Fruit fly (Drosophila melanogaster): ENCODE data around the gene Wee1.

Wee1 gene

DNA sequence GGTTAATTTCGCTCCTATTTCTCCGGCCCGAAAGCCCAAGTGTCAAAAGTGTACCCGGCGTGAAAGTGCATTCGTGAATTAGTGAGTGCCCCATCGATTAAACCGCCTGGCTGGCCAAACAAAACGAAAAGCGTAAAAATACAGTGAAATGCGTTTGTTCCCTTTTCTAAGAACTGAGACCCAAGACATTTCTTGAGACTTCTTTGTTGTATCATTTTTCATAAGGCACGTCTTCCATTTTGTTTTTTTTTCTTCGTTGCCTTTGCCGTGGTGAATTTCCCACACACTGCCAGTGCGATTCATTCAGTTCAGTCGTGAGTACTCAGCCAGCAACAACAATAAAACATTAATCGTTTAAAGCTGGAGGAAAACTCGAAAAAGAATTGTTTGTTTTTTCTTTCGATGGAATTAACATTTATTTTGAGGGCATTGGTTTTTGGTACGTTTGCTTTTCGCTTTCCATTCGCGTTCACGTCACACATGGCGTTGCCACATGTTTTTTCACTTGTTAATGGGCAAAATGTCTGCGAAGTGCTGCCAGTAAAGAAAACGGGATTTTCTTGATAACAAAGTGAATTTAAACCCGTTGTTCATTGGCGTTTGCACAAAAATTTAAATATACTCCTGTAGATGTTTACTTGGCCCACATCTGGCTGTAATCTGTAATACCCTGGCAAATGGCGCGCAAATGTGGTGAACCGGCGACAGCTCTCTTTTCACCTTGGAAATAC lies 7.6 kb upstream of the Wee1 start:
- TF ChIP-seq CG7101 (tag; optimal IDR thresholded peaks at IDR 0.05) (no peak), cnc (optimal IDR thresholded peaks at IDR 0.05) (no peak), CG7045 (GFP tag; optimal IDR thresholded peaks at IDR 0.05) (no peak), cic (GFP tag; optimal IDR thresholded peaks at IDR 0.05) (no peak), Crg-1 (GFP tag; optimal IDR thresholded peaks at IDR 0.05) (no peak), CG12768 (GFP tag; optimal IDR thresholded peaks at IDR 0.05) (no peak)

DNA sequence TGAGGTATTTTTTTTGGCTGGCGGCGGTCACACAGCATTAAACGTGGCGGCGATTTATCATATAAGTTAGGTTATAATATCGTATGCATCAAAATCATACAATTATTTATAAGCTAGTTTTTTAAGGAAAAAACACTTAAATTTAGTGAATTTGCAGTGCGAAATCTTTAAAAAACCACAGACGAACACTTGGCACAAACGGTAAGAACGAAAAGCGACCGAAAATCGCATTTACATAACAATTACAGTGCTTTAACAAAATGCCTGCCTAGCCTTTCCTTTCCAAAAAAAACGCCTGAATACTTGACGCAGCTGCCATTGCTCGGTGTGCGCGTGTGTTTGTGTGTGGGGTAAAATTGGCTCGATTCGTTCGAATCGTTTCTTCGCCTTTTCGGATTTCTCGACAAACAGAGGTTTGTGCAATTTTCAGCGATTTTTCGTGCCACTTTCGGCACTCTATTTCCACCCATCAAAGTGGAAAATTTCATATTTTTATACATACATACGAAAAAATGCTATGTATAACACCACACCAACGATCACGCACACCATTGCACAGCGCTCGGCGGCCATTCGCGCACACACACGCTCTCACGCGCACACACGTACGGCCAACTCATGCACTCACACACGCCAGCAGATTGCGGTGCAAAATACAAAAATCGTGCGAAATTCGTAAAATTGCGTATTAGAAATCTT lies 6.9 kb upstream of the Wee1 start, which contains the start of gene Hrb27C:
TSS of gene Hrb27C (plus strand) at position 44 of the 699 bp plus-strand sequence.
- TF ChIP-seq tj (GFP tag; optimal IDR thresholded peaks at IDR 0.05) (peak; percentile 46), CG33017 (tag; optimal IDR thresholded peaks at IDR 0.05) (no peak), CG14711 (tag; optimal IDR thresholded peaks at IDR 0.05) (no peak), CG7045 (GFP tag; optimal IDR thresholded peaks at IDR 0.05) (no peak), Mnt (GFP tag; optimal IDR thresholded peaks at IDR 0.05) (peak; percentile 45), ovo (GFP tag; optimal IDR thresholded peaks at IDR 0.05) (no peak), CG12768 (GFP tag; optimal IDR thresholded peaks at IDR 0.05) (peak; percentile 5), cnc (optimal IDR thresholded peaks at IDR 0.05) (no peak), pad (GFP tag; optimal IDR thresholded peaks at IDR 0.05) (no peak), CG11617 (GFP tag; optimal IDR thresholded peaks at IDR 0.05) (no peak), Hr96 (GFP tag; optimal IDR thresholded peaks at IDR 0.05) (no peak), CG7101 (tag; optimal IDR thresholded peaks at IDR 0.05) (no peak), cic (GFP tag; optimal IDR thresholded peaks at IDR 0.05) (peak; percentile 55), toe (GFP tag; optimal IDR thresholded peaks at IDR 0.05) (no peak), CG5204 (GFP tag; optimal IDR thresholded peaks at IDR 0.05) (no peak)

DNA sequence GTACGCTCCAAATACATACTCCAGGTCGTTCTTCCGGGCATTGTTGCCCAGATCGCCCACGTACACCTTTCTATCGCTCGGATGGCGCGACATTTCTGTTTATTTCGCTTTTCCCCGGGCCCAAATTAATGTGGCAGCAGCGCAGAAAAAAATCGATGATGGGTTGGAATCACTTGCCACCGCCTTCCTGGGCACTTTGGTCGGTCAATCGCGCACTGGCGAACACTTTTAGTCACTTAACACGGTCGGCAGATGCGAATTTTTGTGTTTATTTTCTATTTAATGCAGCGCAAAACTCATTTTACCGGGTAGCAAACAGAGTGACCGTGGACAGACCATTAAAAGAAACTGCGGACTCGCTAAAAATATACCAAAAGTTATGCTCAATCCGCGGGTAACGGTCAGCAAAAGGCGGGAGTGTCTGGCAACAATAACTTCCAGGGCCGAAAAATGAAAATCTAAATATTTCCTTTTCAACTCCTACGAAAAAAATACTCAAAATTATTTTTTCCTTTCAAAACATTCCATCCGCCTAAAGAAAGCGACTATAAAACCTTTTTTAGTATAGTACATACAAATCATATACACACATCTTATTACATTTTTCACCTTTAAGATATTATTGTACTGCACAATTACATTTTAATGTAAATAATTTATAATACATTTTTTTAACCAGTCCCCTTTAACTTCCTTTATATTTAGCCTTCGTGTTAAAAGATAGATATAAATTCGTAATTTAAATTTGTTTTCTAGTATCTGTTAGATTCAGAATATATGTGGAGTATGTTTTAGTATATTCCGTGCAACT lies 6.1 kb upstream of the Wee1 start, which contains the start of gene x16:
TSS of gene x16 (minus strand) at position 361 of the 811 bp plus-strand sequence.
- no peak for TF ChIP-seq Clk (GFP tag; optimal IDR thresholded peaks at IDR 0.05)
- no peak for TF ChIP-seq CG33017 (tag; optimal IDR thresholded peaks at IDR 0.05)
- TF ChIP-seq Mnt (GFP tag; optimal IDR thresholded peaks at IDR 0.05) = no peak
- TF ChIP-seq cnc (optimal IDR thresholded peaks at IDR 0.05) = no peak
- no peak for TF ChIP-seq CG12768 (GFP tag; optimal IDR thresholded peaks at IDR 0.05)
- no peak for TF ChIP-seq toe (GFP tag; optimal IDR thresholded peaks at IDR 0.05)
- no peak for TF ChIP-seq Hr96 (GFP tag; optimal IDR thresholded peaks at IDR 0.05)
- TF ChIP-seq tj (GFP tag; optimal IDR thresholded peaks at IDR 0.05) = no peak
- no peak for TF ChIP-seq pad (GFP tag; optimal IDR thresholded peaks at IDR 0.05)

DNA sequence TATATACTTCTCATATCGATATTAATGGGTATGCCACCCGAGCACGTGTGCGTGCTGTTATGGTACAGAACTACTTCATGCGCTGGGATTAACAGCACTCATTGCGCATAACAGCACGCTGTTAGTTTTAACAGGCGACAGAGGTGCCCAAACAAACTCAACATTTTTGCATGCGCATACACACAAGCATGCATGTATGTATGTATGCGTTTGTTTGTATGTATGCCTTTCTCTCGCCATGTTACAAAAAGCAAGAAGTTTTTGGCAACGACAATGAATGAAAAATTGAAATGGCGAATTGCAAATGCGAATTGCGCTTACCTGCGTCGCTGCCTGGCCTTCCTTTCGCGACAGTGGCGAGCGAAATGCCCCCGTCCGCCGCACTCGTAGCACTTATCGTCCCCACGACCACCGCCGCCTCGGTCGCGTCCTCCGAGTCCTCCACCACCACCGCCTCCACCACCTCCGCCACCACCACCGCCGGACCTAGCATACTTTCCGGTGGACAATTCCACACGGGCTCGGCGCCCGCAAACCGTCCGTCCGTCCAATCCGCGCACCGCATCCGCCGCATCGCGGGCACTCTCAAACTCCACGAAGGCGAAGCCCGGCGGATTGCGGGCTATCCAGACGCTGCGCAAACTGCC lies 5.4 kb upstream of the Wee1 start:
- TF ChIP-seq CG11617 (GFP tag; optimal IDR thresholded peaks at IDR 0.05) (peak; percentile 42), Mnt (GFP tag; optimal IDR thresholded peaks at IDR 0.05) (peak; percentile 96), CG7045 (GFP tag; optimal IDR thresholded peaks at IDR 0.05) (peak; percentile 35), bab1 (GFP tag; optimal IDR thresholded peaks at IDR 0.05) (no peak)

DNA sequence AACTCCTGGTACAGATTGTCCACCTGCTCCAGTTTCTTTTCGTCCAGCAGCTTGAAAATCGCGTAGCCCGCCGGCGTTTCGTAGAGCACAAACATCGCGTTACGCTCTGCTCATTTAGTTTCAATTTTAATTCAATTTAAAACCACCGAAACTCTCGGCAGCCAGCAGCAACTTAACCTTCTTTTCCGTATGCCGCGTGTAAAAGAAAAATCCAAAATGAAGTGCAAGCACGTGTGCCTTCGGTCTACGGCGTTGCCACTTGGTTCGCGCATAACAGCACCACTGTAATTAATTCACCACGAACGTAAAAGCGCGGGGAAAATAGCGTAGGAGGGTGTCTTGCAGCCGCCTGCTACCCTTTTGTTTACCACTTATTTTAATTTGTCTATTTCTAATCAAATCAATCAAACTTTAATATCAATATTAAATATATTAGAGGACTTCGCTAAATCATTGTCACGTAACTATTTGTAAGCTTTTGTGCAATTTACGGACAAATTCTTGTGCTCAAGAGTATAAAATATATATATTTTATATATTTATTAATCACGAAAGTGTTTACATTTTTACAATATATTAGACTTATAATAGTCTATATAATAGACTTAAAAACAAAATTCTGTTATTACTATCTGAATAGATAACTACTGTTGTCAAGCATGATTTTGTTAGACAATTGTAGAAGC lies 4.7 kb upstream of the Wee1 start, which contains the start of gene nop5:
TSS of gene nop5 (minus strand) at position 227 of the 686 bp plus-strand sequence.
- TF ChIP-seq CG12768 (GFP tag; optimal IDR thresholded peaks at IDR 0.05) (peak; percentile 77), cnc (optimal IDR thresholded peaks at IDR 0.05) (no peak), bab1 (GFP tag; optimal IDR thresholded peaks at IDR 0.05) (peak; percentile 13), tj (GFP tag; optimal IDR thresholded peaks at IDR 0.05) (peak; percentile 56), CG14711 (tag; optimal IDR thresholded peaks at IDR 0.05) (peak; percentile 46), toe (GFP tag; optimal IDR thresholded peaks at IDR 0.05) (no peak), Hr96 (GFP tag; optimal IDR thresholded peaks at IDR 0.05) (no peak), CG5204 (GFP tag; optimal IDR thresholded peaks at IDR 0.05) (no peak), CG1620 (GFP tag; optimal IDR thresholded peaks at IDR 0.05) (no peak), pad (GFP tag; optimal IDR thresholded peaks at IDR 0.05) (peak; percentile 78), Crg-1 (GFP tag; optimal IDR thresholded peaks at IDR 0.05) (peak; percentile 58), CG11617 (GFP tag; optimal IDR thresholded peaks at IDR 0.05) (peak; percentile 84), CG7101 (tag; optimal IDR thresholded peaks at IDR 0.05) (peak; percentile 66), Clk (GFP tag; optimal IDR thresholded peaks at IDR 0.05) (peak; percentile 6), CG7045 (GFP tag; optimal IDR thresholded peaks at IDR 0.05) (peak; percentile 79), kay (GFP tag; ENCODE audit: borderline replicate concordance) (no peak), CG33017 (tag; optimal IDR thresholded peaks at IDR 0.05) (peak; percentile 54), ovo (GFP tag; optimal IDR thresholded peaks at IDR 0.05) (no peak), cic (GFP tag; optimal IDR thresholded peaks at IDR 0.05) (peak; percentile 56), Mnt (GFP tag; optimal IDR thresholded peaks at IDR 0.05) (peak; percentile 99)
